Fruit fly (Drosophila melanogaster): ENCODE measurements around the gene CG18731.

The CG18731 gene

DNA sequence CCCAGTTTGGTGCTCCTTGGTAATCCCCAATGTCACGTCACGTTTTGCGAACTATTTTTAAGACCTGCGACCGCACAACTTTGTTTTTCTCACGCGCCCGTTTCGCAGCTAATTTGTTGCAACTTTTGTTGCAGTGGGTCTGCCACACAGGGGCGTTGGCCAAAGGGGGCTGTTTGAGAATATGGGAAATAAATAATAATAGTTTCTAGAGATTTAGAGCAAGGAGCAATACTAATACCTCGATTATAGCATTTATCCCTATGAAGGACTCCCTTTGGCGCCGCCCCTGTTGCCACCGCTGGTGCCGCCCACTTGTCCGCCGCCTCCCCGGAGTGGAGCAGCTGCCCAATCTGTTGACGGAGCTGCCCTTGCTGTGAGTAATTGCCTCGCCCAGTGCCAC, 30.4 kb downstream of the CG18731 start (continued):
- no peak for TF ChIP-seq so (GFP tag; IDR thresholded peaks at IDR 0.05)
- no peak for TF ChIP-seq nmo (GFP tag; optimal IDR thresholded peaks at IDR 0.05)
- TF ChIP-seq CG30431 (GFP tag; optimal IDR thresholded peaks at IDR 0.05), result no peak
- TF ChIP-seq Awh (GFP tag; IDR thresholded peaks at IDR 0.05), result peak; percentile 45; the same call in 1 of the 2 replicates
- no peak for TF ChIP-seq CG31388 (GFP tag; optimal IDR thresholded peaks at IDR 0.05)
- TF ChIP-seq CG8944 (GFP tag; optimal IDR thresholded peaks at IDR 0.05), result no peak
- TF ChIP-seq CG10959 (GFP tag; IDR thresholded peaks at IDR 0.05), result no peak
- TF ChIP-seq pfk (GFP tag; optimal IDR thresholded peaks at IDR 0.05), result no peak
- TF ChIP-seq Elba2 (GFP tag; optimal IDR thresholded peaks at IDR 0.05), result no peak
- peak; percentile 40; the same call in 1 of the 2 replicates for TF ChIP-seq lmd (GFP tag; IDR thresholded peaks at IDR 0.05)
- peak; percentile 46 for TF ChIP-seq ATbp (GFP tag; optimal IDR thresholded peaks at IDR 0.05)
- 0 out of 2 replicates have a peak, but pooled peaks have one; percentile 21 for TF ChIP-seq esg (GFP tag; conservative IDR thresholded peaks at IDR 0.05)
- TF ChIP-seq CG10274 (GFP tag; optimal IDR thresholded peaks at IDR 0.05), result no peak
- TF ChIP-seq Lpt (GFP tag; optimal IDR thresholded peaks at IDR 0.05), result no peak
- no peak for TF ChIP-seq Ada2b (GFP tag; IDR thresholded peaks at IDR 0.05)
- peak; percentile 19 for TF ChIP-seq unpg (GFP tag; optimal IDR thresholded peaks at IDR 0.05)
- 0 out of 3 replicates have a peak, but pooled peaks have one; percentile 18 for TF ChIP-seq z (GFP tag; IDR thresholded peaks at IDR 0.05)
- no peak for TF ChIP-seq dm (GFP tag; optimal IDR thresholded peaks at IDR 0.05)
- 0 out of 2 replicates have a peak, but pooled peaks have one; percentile 18 for TF ChIP-seq CG17328 (GFP tag; IDR thresholded peaks at IDR 0.05)
- TF ChIP-seq gce (GFP tag; IDR thresholded peaks at IDR 0.05), result no peak
- TF ChIP-seq amos (GFP tag; IDR thresholded peaks at IDR 0.05; ENCODE audit: partially characterized antibody), result no peak
- no peak for TF ChIP-seq HmgZ (tag; optimal IDR thresholded peaks at IDR 0.05)
- no peak for TF ChIP-seq ash1 (GFP tag; optimal IDR thresholded peaks at IDR 0.05)
- peak; percentile 31 for TF ChIP-seq Xbp1 (GFP tag; optimal IDR thresholded peaks at IDR 0.05)
- no peak for TF ChIP-seq CG16779 (GFP tag; IDR thresholded peaks at IDR 0.05)
- no peak for TF ChIP-seq Bteb2 (GFP tag; optimal IDR thresholded peaks at IDR 0.05)
- TF ChIP-seq CG10654 (GFP tag; optimal IDR thresholded peaks at IDR 0.05), result no peak
- TF ChIP-seq Dbx (GFP tag; IDR thresholded peaks at IDR 0.05), result no peak
- TF ChIP-seq CG7987 (GFP tag; optimal IDR thresholded peaks at IDR 0.05), result no peak
- TF ChIP-seq H15 (GFP tag; IDR thresholded peaks at IDR 0.05), result peak; percentile 53; the same call in 1 of the 3 replicates
- no peak for TF ChIP-seq E2f1 (GFP tag; IDR thresholded peaks at IDR 0.05)
- no peak for TF ChIP-seq Fer3 (tag; optimal IDR thresholded peaks at IDR 0.05)
- no peak for TF ChIP-seq Hey (tag; optimal IDR thresholded peaks at IDR 0.05)
- no peak for TF ChIP-seq Myb (GFP tag; optimal IDR thresholded peaks at IDR 0.05)
- 0 out of 3 replicates have a peak, but pooled peaks have one; percentile 30 for TF ChIP-seq jigr1 (GFP tag; IDR thresholded peaks at IDR 0.05)
- TF ChIP-seq CG2202 (tag; optimal IDR thresholded peaks at IDR 0.05), result no peak
- no peak for TF ChIP-seq Nf-YB (GFP tag; optimal IDR thresholded peaks at IDR 0.05)
- no peak for TF ChIP-seq danr (GFP tag; IDR thresholded peaks at IDR 0.05)
- no peak for TF ChIP-seq yki (optimal IDR thresholded peaks at IDR 0.05)
- TF ChIP-seq h (optimal IDR thresholded peaks at IDR 0.05), result no peak
- no peak for TF ChIP-seq CG9215 (GFP tag; IDR thresholded peaks at IDR 0.05)
- no peak for TF ChIP-seq CG33557 (GFP tag; optimal IDR thresholded peaks at IDR 0.05)
- TF ChIP-seq CG13424 (tag; optimal IDR thresholded peaks at IDR 0.05), result peak; percentile 30
- TF ChIP-seq phol (tag; optimal IDR thresholded peaks at IDR 0.05), result peak; percentile 9
- TF ChIP-seq CG10366 (GFP tag; IDR thresholded peaks at IDR 0.05), result peak; percentile 43; the same call in 1 of the 2 replicates
- TF ChIP-seq zfh1 (GFP tag; IDR thresholded peaks at IDR 0.05), result peak; percentile 59; the same call in 2 of the 3 replicates
- TF ChIP-seq CG8765 (GFP tag; IDR thresholded peaks at IDR 0.05), result no peak
- no peak for TF ChIP-seq CG18262 (tag; optimal IDR thresholded peaks at IDR 0.05)
- TF ChIP-seq CG6689 (GFP tag; IDR thresholded peaks at IDR 0.05), result peak; percentile 30; the same call in 1 of the 2 replicates
- TF ChIP-seq Ets97D (GFP tag; optimal IDR thresholded peaks at IDR 0.05), result no peak
- TF ChIP-seq ab (GFP tag; optimal IDR thresholded peaks at IDR 0.05), result no peak
- TF ChIP-seq Dll (GFP tag; IDR thresholded peaks at IDR 0.05; ENCODE audit: partially characterized antibody), result no peak
- TF ChIP-seq CG16863 (GFP tag; optimal IDR thresholded peaks at IDR 0.05), result no peak

All from whole organism, embryonic.